Worm (Caenorhabditis elegans) whole organism, L1 larva: ENCODE measurements around the gene C55C3.3.

Experiments used
- C04F5.9 ChIP-seq: sonication (generic microtip); optimal IDR thresholded peaks from 2 replicates; lab custom pipeline; 2016; ENCODE audit warnings: missing genetic modification characterization, missing compliant biosample characterization
- C16A3.4 ChIP-seq: fragments of 150-350 bp; optimal IDR thresholded peaks from 2 replicates; lab custom pipeline; 2014; ENCODE audit warnings: missing biosample characterization, missing genetic modification characterization
- C34B4.2 ChIP-seq: sonication (generic microtip); optimal IDR thresholded peaks from 2 replicates; lab custom pipeline; 2017; ENCODE audit warnings: mild to moderate bottlenecking, missing genetic modification characterization, missing compliant biosample characterization
- aha-1 ChIP-seq: fragments of 150-350 bp; optimal IDR thresholded peaks from 2 replicates; lab custom pipeline; 2014; ENCODE audit warnings: missing biosample characterization, missing genetic modification characterization
- alr-1 ChIP-seq: fragments of 200-800 bp; sonication (Bioruptor generic); optimal IDR thresholded peaks from 2 replicates; lab custom pipeline; 2018; ENCODE audit warnings: borderline replicate concordance, mild to moderate bottlenecking, missing genetic modification characterization, missing compliant biosample characterization
- aly-2 ChIP-seq: fragments of 150-350 bp; optimal IDR thresholded peaks from 2 replicates; lab custom pipeline; 2014; ENCODE audit warnings: missing biosample characterization, missing genetic modification characterization
- ceh-8 ChIP-seq: fragments of 200-800 bp; sonication (Bioruptor generic); optimal IDR thresholded peaks from 2 replicates; lab custom pipeline; 2018; ENCODE audit warnings: mild to moderate bottlenecking, missing genetic modification characterization, moderate library complexity, missing compliant biosample characterization
- ceh-82 ChIP-seq, 3 experiments: fragments of 150-350 bp in 1 of 3; sonication (generic microtip) in 2 of 3; optimal IDR thresholded peaks; 2 replicates each; lab custom pipeline; 2014 to 2017; ENCODE audit warnings: missing biosample characterization in 3 of 3, missing genetic modification characterization in 3 of 3
- dsc-1 ChIP-seq: sonication (generic microtip); optimal IDR thresholded peaks from 2 replicates; lab custom pipeline; 2016; ENCODE audit warnings: mild to moderate bottlenecking, missing genetic modification characterization, missing compliant biosample characterization
- efl-3 ChIP-seq: fragments of 200-800 bp; sonication (Bioruptor generic); optimal IDR thresholded peaks from 2 replicates; lab custom pipeline; 2018; ENCODE audit warnings: mild to moderate bottlenecking, missing genetic modification characterization, missing compliant biosample characterization
- egl-27 ChIP-seq, 2 experiments: fragments of 150-350 bp in 1 of 2; sonication (generic microtip); optimal IDR thresholded peaks; 3 replicates each; lab custom pipeline; 2017 to 2018; ENCODE audit warnings: missing biosample characterization in 2 of 2, missing genetic modification characterization in 2 of 2, missing genetic modification reagents in 2 of 2
- elt-2 ChIP-seq: sonication (generic microtip); optimal IDR thresholded peaks from 2 replicates; lab custom pipeline; 2016; ENCODE audit warnings: missing genetic modification characterization, mild to moderate bottlenecking, inconsistent platforms, missing compliant biosample characterization, missing genetic modification reagents
- elt-3 ChIP-seq, 6 experiments: fragments of 150-350 bp in 1 of 6; sonication (generic microtip); optimal IDR thresholded peaks; 2 replicates each; lab custom pipeline; 2017 to 2018; ENCODE audit warnings: missing biosample characterization in 6 of 6, missing genetic modification characterization in 6 of 6, inconsistent platforms in 1 of 6
- ets-5 ChIP-seq: fragments of 200-800 bp; sonication (Bioruptor generic); IDR thresholded peaks from 2 replicates; pipeline ENCODE4 v1.3.6; 2022; ENCODE audit warnings: missing genetic modification characterization, missing compliant biosample characterization
- fkh-10 ChIP-seq: sonication (generic microtip); optimal IDR thresholded peaks from 2 replicates; lab custom pipeline; 2017; ENCODE audit warnings: missing biosample characterization, missing genetic modification reagents, missing genetic modification characterization
- hlh-17 ChIP-seq: fragments of 200-800 bp; sonication (Bioruptor generic); optimal IDR thresholded peaks from 2 replicates; lab custom pipeline; 2018; ENCODE audit warnings: missing genetic modification characterization, mild to moderate bottlenecking, missing compliant biosample characterization, moderate library complexity, borderline replicate concordance
- lin-14 ChIP-seq: fragments of 200-800 bp; sonication (Bioruptor generic); optimal IDR thresholded peaks from 2 replicates; lab custom pipeline; 2018; ENCODE audit warnings: mild to moderate bottlenecking, missing genetic modification characterization, moderate library complexity, missing compliant biosample characterization
- lsy-2 ChIP-seq, 2 experiments: fragments of 150-350 bp; optimal IDR thresholded peaks; 2 replicates each; lab custom pipeline; 2014; ENCODE audit warnings: missing biosample characterization in 2 of 2, missing genetic modification characterization in 2 of 2
- mep-1 ChIP-seq: fragments of 150-350 bp; optimal IDR thresholded peaks from 2 replicates; lab custom pipeline; 2014; ENCODE audit warnings: missing biosample characterization, missing genetic modification characterization
- nhr-12 ChIP-seq: sonication (generic microtip); optimal IDR thresholded peaks from 2 replicates; lab custom pipeline; 2017; ENCODE audit warnings: missing biosample characterization, missing genetic modification characterization
- nhr-71 ChIP-seq: sonication (generic microtip); optimal IDR thresholded peaks from 2 replicates; lab custom pipeline; 2016; ENCODE audit warnings: mild to moderate bottlenecking, missing genetic modification characterization, moderate library complexity, missing compliant biosample characterization
- nhr-76 ChIP-seq: sonication (generic microtip); optimal IDR thresholded peaks from 2 replicates; lab custom pipeline; 2017; ENCODE audit warnings: missing biosample characterization, missing genetic modification characterization
- nhr-84 ChIP-seq: sonication (generic microtip); optimal IDR thresholded peaks from 2 replicates; lab custom pipeline; 2017; ENCODE audit warnings: missing biosample characterization, missing genetic modification characterization
- nhr-85 ChIP-seq: sonication (generic microtip); peaks from one replicate; lab custom pipeline; 2016; ENCODE audit warnings: missing genetic modification characterization, inconsistent platforms, missing compliant biosample characterization
- pax-3 ChIP-seq: fragments of 200-800 bp; sonication (Bioruptor generic); optimal IDR thresholded peaks from 2 replicates; lab custom pipeline; 2018; ENCODE audit warnings: mild to moderate bottlenecking, missing genetic modification characterization, moderate library complexity, missing compliant biosample characterization
- snpc-4 ChIP-seq: fragments of 150-350 bp; optimal IDR thresholded peaks from 2 replicates; lab custom pipeline; 2014; ENCODE audit warnings: missing biosample characterization, missing genetic modification characterization
- snu-23 ChIP-seq: sonication (generic microtip); optimal IDR thresholded peaks from 2 replicates; lab custom pipeline; 2016; ENCODE audit warnings: missing genetic modification characterization, missing compliant biosample characterization
- unc-130 ChIP-seq: fragments of 150-350 bp; optimal IDR thresholded peaks from 2 replicates; lab custom pipeline; 2017; ENCODE audit warnings: missing biosample characterization, missing genetic modification characterization, inconsistent platforms
- unc-62 ChIP-seq: fragments of 150-350 bp; optimal IDR thresholded peaks from 2 replicates; lab custom pipeline; 2014; ENCODE audit warnings: missing biosample characterization, missing genetic modification reagents, missing genetic modification characterization
- unc-86 ChIP-seq: sonication (generic microtip); optimal IDR thresholded peaks from 2 replicates; lab custom pipeline; 2016; ENCODE audit warnings: missing genetic modification characterization, missing compliant biosample characterization
- unc-98 ChIP-seq: fragments of 200-800 bp; sonication (Bioruptor generic); IDR thresholded peaks from 2 replicates; pipeline ENCODE4 v1.3.6; 2022; ENCODE audit warnings: missing genetic modification characterization, missing compliant biosample characterization
- xbp-1 ChIP-seq: sonication (generic microtip); optimal IDR thresholded peaks from 2 replicates; lab custom pipeline; 2016; ENCODE audit warnings: missing genetic modification characterization, missing compliant biosample characterization
- ztf-4 ChIP-seq: fragments of 150-350 bp; optimal IDR thresholded peaks from 2 replicates; lab custom pipeline; 2014; ENCODE audit warnings: missing biosample characterization, missing genetic modification characterization

C55C3.3 gene

DNA sequence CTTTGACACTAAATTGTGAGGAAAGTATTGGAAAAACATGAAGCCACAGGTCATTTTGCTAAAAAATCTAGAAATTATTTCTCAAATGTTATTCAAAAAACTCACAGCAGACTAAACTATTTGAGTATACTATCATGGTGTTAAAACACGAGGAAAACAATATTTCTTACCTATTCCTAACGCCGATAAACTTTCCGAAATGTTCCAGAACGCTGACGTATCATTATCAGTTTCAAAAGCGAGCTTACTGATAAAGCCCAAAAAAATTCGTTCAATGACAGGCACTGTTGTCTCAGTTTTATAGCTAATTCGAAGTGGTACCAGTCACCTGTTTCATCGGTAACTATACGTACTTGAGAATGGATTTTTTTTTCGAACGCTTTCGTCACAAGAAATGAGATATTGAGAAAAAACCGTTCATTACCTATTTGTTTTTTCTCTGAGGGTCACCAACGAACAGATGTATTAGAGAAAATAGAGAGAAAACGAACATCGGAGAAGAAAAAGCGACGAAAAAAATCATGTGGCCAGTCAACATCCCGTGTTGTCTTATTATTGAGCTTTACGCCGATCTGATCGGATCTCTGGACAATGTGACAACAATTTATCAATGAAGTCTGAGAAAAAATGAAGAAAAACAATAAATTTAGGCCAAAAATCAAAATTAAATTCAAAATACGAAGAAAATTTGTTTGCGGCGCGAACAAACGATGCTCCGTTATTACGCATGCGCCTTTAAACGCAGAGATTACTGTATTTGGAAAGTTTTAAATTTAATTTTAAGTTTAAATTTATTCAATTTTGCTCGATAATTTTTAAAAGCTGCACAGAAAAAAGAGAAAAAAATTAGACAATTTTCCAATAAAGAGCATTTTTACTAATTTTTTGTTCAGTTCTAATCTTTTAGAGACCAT lies 18.7 kb upstream of the C55C3.3 start:
- TF ChIP-seq alr-1 (tag; lab: Kevin White, UChicago) (no peak), elt-2 (tag; lab: Kevin White, UChicago) (peak; percentile 40), efl-3 (GFP tag; lab: Kevin White, UChicago) (no peak), fkh-10 (GFP tag; lab: Kevin White, UChicago) (no peak), nhr-71 (tag; lab: Kevin White, UChicago) (peak; percentile 12), dsc-1 (tag; lab: Kevin White, UChicago) (no peak), ceh-82 (tag; optimal IDR thresholded peaks at IDR 0.05; lab: Kevin White, UChicago) (no peak)
- TF ChIP-seq, all 84 proteins: peak for 2

DNA sequence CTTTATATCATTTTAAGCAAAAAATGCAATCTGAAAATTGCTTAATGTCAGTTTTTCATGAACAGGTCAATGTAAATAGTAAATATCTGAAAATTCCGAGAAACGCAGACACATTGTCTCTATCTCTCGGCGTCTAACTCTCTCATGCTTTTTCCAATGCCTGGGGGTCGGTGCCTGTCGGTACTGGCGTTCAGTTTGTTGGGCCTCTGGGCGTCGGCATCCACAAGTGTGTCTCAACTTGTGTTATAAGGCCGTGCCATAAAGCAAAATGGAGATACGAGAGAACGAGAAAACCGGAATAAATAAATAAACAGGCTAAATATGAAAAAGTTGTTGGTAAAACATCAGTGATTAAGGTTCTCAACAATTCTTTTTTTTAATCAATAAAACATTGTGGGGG lies 17.9 kb upstream of the C55C3.3 start:
- TF ChIP-seq ceh-82 (tag; optimal IDR thresholded peaks at IDR 0.05; lab: Kevin White, UChicago): peak in 1 of 3 experiments; percentile 4
- no peak for TF ChIP-seq egl-27 (tag; optimal IDR thresholded peaks at IDR 0.05; lab: Kevin White, UChicago)
- no peak for TF ChIP-seq dsc-1 (tag; lab: Kevin White, UChicago)
- no peak for TF ChIP-seq ztf-4 (tag; lab: Kevin White, UChicago)
- TF ChIP-seq elt-2 (tag; lab: Kevin White, UChicago): no peak
- peak; percentile 39 for TF ChIP-seq mep-1 (tag; lab: Kevin White, UChicago)
- no peak for TF ChIP-seq nhr-12 (tag; lab: Kevin White, UChicago)
- TF ChIP-seq lin-14 (GFP tag; lab: Kevin White, UChicago): peak; percentile 57
- no peak for TF ChIP-seq nhr-84
- TF ChIP-seq ceh-8 (GFP tag; lab: Kevin White, UChicago): no peak
- TF ChIP-seq C16A3.4 (tag; lab: Kevin White, UChicago): no peak
- no peak for TF ChIP-seq C04F5.9 (tag; lab: Kevin White, UChicago)

ce11 chrIV:5669459-5669858 lies 15.6 kb upstream of the C55C3.3 start, which contains the start of gene T19E7.6:
T19E7.6 (minus strand) TSS chrIV:5669503.
- TF ChIP-seq elt-3 (tag; optimal IDR thresholded peaks at IDR 0.05; lab: Kevin White, UChicago): peak in 1 of 6 experiments; percentile 45
- no peak for TF ChIP-seq C16A3.4 (tag; lab: Kevin White, UChicago)
- no peak for TF ChIP-seq lin-14 (GFP tag; lab: Kevin White, UChicago)
- TF ChIP-seq, all 84 proteins: peak for 1

DNA sequence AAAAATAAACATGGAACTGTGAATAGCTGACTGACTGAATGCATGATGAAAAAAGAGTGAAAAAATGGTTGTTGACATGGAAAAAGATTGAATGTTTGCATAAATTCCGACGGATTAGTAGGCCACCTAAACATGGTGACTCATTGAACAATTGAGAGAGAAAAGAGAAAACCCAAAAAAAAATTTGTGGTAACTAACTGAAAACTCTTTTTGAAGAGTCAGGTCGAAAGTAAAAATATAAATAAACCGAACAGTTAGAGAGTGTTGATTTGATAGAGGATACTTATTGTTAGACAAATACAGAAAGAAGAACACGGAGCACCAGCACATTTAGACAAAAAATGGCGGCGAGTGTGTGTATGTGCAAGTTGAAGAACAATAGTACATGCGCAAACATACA lies 13.8 kb upstream of the C55C3.3 start:
- TF ChIP-seq lsy-2 (tag; optimal IDR thresholded peaks at IDR 0.05; lab: Kevin White, UChicago) (no peak), nhr-85 (tag; lab: Kevin White, UChicago) (peak; percentile 57)

ce11 chrIV:5674435-5674834 lies 10.7 kb upstream of the C55C3.3 start, which contains the start of gene srd-5:
srd-5 (minus strand) TSS chrIV:5674535.
- no peak for TF ChIP-seq aha-1 (tag; lab: Kevin White, UChicago)
- TF ChIP-seq nhr-76: no peak
- TF ChIP-seq unc-98 (GFP tag; lab: Robert Waterston, UW): no peak
- no peak for TF ChIP-seq aly-2 (tag; lab: Kevin White, UChicago)
- no peak for TF ChIP-seq C34B4.2
- no peak for TF ChIP-seq unc-86 (tag; lab: Kevin White, UChicago)
- no peak for TF ChIP-seq unc-62 (GFP tag; lab: Kevin White, UChicago)
- no peak for TF ChIP-seq ztf-4 (tag; lab: Kevin White, UChicago)
- no peak for TF ChIP-seq snpc-4 (tag; lab: Kevin White, UChicago)
- TF ChIP-seq xbp-1: no peak

DNA sequence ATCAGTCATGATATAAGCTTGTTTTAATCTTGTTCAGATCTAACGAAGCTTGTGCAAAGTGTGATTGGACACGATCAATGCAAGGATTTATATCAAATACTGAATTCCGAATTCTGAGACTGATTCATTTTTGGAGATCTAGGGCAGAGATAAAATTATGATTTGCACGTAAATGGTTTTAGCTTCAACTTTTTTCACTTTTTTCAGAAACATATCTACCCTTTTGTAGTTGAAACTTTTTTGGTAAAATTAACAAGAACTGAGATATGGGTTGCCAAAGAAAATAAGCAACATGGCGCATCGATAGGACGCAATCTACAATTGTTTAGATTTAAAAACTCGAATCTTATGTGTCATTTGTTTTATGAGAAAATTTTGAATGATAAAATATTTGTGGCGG lies 7.0 kb upstream of the C55C3.3 start, which contains the start of gene C55C3.4:
Gene C55C3.4, minus strand, starts transcription at position 101 of the 400 bp plus-strand sequence.
- TF ChIP-seq ets-5 (GFP tag; lab: Robert Waterston, UW): no peak
- no peak for TF ChIP-seq hlh-17
- no peak for TF ChIP-seq snu-23 (GFP tag; lab: Kevin White, UChicago)
- TF ChIP-seq unc-130 (tag; lab: Kevin White, UChicago): no peak
- no peak for TF ChIP-seq pax-3 (tag; lab: Kevin White, UChicago)
- TF ChIP-seq lin-14 (GFP tag; lab: Kevin White, UChicago): no peak
- TF ChIP-seq, all 84 proteins: peak for 0
